Worm (Caenorhabditis elegans): Measurements from ENCODE around the gene T09F3.5.

DNA sequence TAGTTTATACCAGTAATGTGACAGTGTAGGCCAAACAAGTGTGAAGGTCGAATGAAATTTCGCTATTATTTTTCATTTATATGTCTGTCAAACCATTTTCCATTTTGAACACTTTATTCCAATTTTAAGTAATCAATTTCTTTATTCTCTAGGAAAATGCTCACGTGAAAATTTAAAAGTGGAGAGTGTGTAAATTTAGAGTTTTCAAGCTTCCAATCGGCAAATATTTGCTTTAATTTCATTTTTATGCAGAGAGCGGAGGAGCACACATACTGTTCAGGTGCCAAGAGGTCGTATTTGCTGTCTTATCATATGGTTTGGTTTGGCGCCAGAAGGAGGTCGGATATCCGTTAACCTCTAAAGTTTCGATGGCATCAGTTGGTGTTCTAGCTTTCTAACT is 50.1 kb downstream of the T09F3.5 start:
- TF ChIP-seq W03F9.2 (tag; optimal IDR thresholded peaks at IDR 0.05) (no peak), him-1 (tag; optimal IDR thresholded peaks at IDR 0.05) (no peak), dao-5 (tag; optimal IDR thresholded peaks at IDR 0.05) (no peak)

Data from whole organism, L4/young adult.